Fruit fly (Drosophila melanogaster) whole organism, pupa: Measurements from ENCODE around the gene CG9312.

Experiments used
- CG10348 ChIP-seq: fragments of 200-800 bp; sonication (Bioruptor generic); IDR thresholded peaks from 2 replicates; pipeline ENCODE4 v1.3.6; 2022; ENCODE audit warnings: missing biosample characterization, missing genetic modification characterization
- CG12605 ChIP-seq: fragments of 200-800 bp; sonication (Bioruptor generic); IDR thresholded peaks from 2 replicates; pipeline ENCODE4 v1.3.6; 2022; ENCODE audit warnings: missing biosample characterization, missing genetic modification characterization
- CG13204 ChIP-seq: fragments of 200-800 bp; sonication (Bioruptor generic); optimal IDR thresholded peaks from 2 replicates; lab custom pipeline; 2018; ENCODE audit warnings: missing biosample characterization, mild to moderate bottlenecking, missing genetic modification characterization, moderate library complexity
- CG14655 ChIP-seq: fragments of 200-800 bp; sonication (Bioruptor generic); optimal IDR thresholded peaks from 3 replicates; lab custom pipeline; 2017; ENCODE audit warnings: mild to moderate bottlenecking, missing biosample characterization, missing genetic modification reagents, missing genetic modification characterization
- CG15710 ChIP-seq: fragments of 200-800 bp; sonication (Bioruptor generic); optimal IDR thresholded peaks from 2 replicates; lab custom pipeline; 2018; ENCODE audit warnings: missing biosample characterization, mild to moderate bottlenecking, missing genetic modification characterization, moderate library complexity
- CG17806 ChIP-seq: fragments of 200-800 bp; sonication (Bioruptor generic); optimal IDR thresholded peaks from 2 replicates; lab custom pipeline; 2018; ENCODE audit warnings: missing biosample characterization, mild to moderate bottlenecking, missing genetic modification characterization, moderate library complexity
- CG32121 ChIP-seq: fragments of 200-800 bp; sonication (Bioruptor generic); IDR thresholded peaks from 2 replicates; pipeline ENCODE4 v1.3.6; 2022; ENCODE audit warnings: missing biosample characterization, missing genetic modification characterization
- CG34367 ChIP-seq: fragments of 200-800 bp; sonication (Bioruptor generic); optimal IDR thresholded peaks from 2 replicates; lab custom pipeline; 2018; ENCODE audit warnings: missing biosample characterization, mild to moderate bottlenecking, missing genetic modification characterization
- CG4496 ChIP-seq: fragments of 200-800 bp; sonication (Bioruptor generic); IDR thresholded peaks from 3 replicates; pipeline ENCODE4 v1.3.6; 2022; ENCODE audit warnings: missing biosample characterization, missing genetic modification characterization
- CG8159 ChIP-seq: fragments of 200-800 bp; sonication (Bioruptor generic); optimal IDR thresholded peaks from 3 replicates; lab custom pipeline; 2018; ENCODE audit warnings: missing biosample characterization, mild to moderate bottlenecking, missing genetic modification characterization, moderate library complexity
- CG8301 ChIP-seq: fragments of 200-800 bp; sonication (Bioruptor generic); optimal IDR thresholded peaks from 2 replicates; lab custom pipeline; 2018; ENCODE audit warnings: missing biosample characterization, mild to moderate bottlenecking, missing genetic modification characterization
- CG9948 ChIP-seq: fragments of 200-800 bp; sonication (Bioruptor generic); optimal IDR thresholded peaks from 2 replicates; lab custom pipeline; 2018; ENCODE audit warnings: missing biosample characterization, mild to moderate bottlenecking, missing genetic modification characterization, moderate library complexity
- D1 ChIP-seq: fragments of 200-800 bp; sonication (Bioruptor generic); optimal IDR thresholded peaks from 2 replicates; lab custom pipeline; 2018; ENCODE audit warnings: missing biosample characterization, mild to moderate bottlenecking, missing genetic modification characterization, moderate library complexity
- EcR ChIP-seq: fragments of 200-800 bp; sonication (Bioruptor generic); optimal IDR thresholded peaks from 3 replicates; lab custom pipeline; 2019; ENCODE audit warnings: missing biosample characterization, missing genetic modification characterization, mild to moderate bottlenecking, moderate library complexity, missing genetic modification reagents
- Ets98B ChIP-seq: fragments of 200-800 bp; sonication (Bioruptor generic); IDR thresholded peaks from 2 replicates; pipeline ENCODE4 v1.3.6; 2022; ENCODE audit warnings: missing biosample characterization, missing genetic modification characterization
- Pif1A ChIP-seq: fragments of 200-800 bp; sonication (Bioruptor generic); optimal IDR thresholded peaks from 3 replicates; lab custom pipeline; 2016; ENCODE audit warnings: missing biosample characterization, missing genetic modification characterization
- Pif1B ChIP-seq: fragments of 200-800 bp; sonication (Bioruptor generic); optimal IDR thresholded peaks from 3 replicates; lab custom pipeline; 2016; ENCODE audit warnings: missing biosample characterization, missing genetic modification characterization
- Snoo ChIP-seq: fragments of 200-800 bp; sonication (Bioruptor generic); optimal IDR thresholded peaks from 3 replicates; lab custom pipeline; 2017; ENCODE audit warnings: missing biosample characterization, mild to moderate bottlenecking, missing genetic modification characterization, inconsistent platforms
- fd96Ca ChIP-seq: fragments of 200-800 bp; sonication (Bioruptor generic); IDR thresholded peaks from 3 replicates; pipeline ENCODE4 v1.3.6; 2022; ENCODE audit warnings: missing biosample characterization, missing genetic modification characterization
- gl ChIP-seq: fragments of 200-800 bp; sonication (Bioruptor generic); optimal IDR thresholded peaks from 2 replicates; lab custom pipeline; 2018; ENCODE audit warnings: missing biosample characterization, mild to moderate bottlenecking, missing genetic modification characterization
- rn ChIP-seq: fragments of 200-800 bp; sonication (Bioruptor generic); IDR thresholded peaks from 2 replicates; pipeline ENCODE4 v1.3.6; 2022; ENCODE audit warnings: missing biosample characterization, missing genetic modification characterization

CG9312 gene

dm6 chr3R:13765456-13765855 lies at the start of gene CG9312:
Gene CG9312 (plus strand): TSS chr3R:13765756.
- peak; percentile 25 for TF ChIP-seq EcR (GFP tag; lab: Kevin White, UChicago)
- TF ChIP-seq D1 (tag; lab: Kevin White, UChicago), result no peak

- TF ChIP-seq Snoo (tag; lab: Kevin White, UChicago) (peak; percentile 22), EcR (GFP tag; lab: Kevin White, UChicago) (no peak), CG32121 (GFP tag; lab: Robert Waterston, UW) (peak; percentile 95), CG14655 (GFP tag; lab: Kevin White, UChicago) (peak; percentile 89), CG8301 (tag; lab: Kevin White, UChicago) (peak; percentile 88), Ets98B (peak; percentile 96), Pif1A (GFP tag; lab: Kevin White, UChicago) (peak; percentile 97), fd96Ca (GFP tag; lab: Robert Waterston, UW) (peak; percentile 96), CG10348 (GFP tag; lab: Robert Waterston, UW) (peak; percentile 79), CG13204 (GFP tag; lab: Kevin White, UChicago) (peak; percentile 52), D1 (tag; lab: Kevin White, UChicago) (no peak), CG34367 (tag; lab: Kevin White, UChicago) (peak; percentile 68), rn (peak; percentile 89), CG9948 (tag; lab: Kevin White, UChicago) (peak; percentile 66), CG15710 (tag; lab: Kevin White, UChicago) (peak; percentile 75), Pif1B (GFP tag; lab: Kevin White, UChicago) (peak; percentile 94), gl (tag; lab: Kevin White, UChicago) (peak; percentile 45), CG8159 (peak; percentile 68), CG17806 (tag; lab: Kevin White, UChicago) (peak; percentile 77), CG4496 (peak; percentile 96), CG12605 (GFP tag; lab: Robert Waterston, UW) (peak; percentile 82)
- TF ChIP-seq, all 21 proteins: peak for 19
Measured at dm6 chr3R:13716827-13717226, 48.7 kb upstream of the CG9312 start.

dm6 chr3R:13718076-13718475 lies 47.5 kb upstream of the CG9312 start, which contains the start of gene Ubc87F:
Gene Ubc87F (minus strand): TSS chr3R:13718176.
- no peak for TF ChIP-seq CG12605 (GFP tag; lab: Robert Waterston, UW)
- no peak for TF ChIP-seq CG10348 (GFP tag; lab: Robert Waterston, UW)
- TF ChIP-seq CG8301 (tag; lab: Kevin White, UChicago), result no peak
- TF ChIP-seq fd96Ca (GFP tag; lab: Robert Waterston, UW), result no peak
- no peak for TF ChIP-seq CG17806 (tag; lab: Kevin White, UChicago)
- TF ChIP-seq, all 21 proteins: peak for 0

- no peak for TF ChIP-seq D1 (tag; lab: Kevin White, UChicago)
- TF ChIP-seq CG4496, result no peak
- TF ChIP-seq CG12605 (GFP tag; lab: Robert Waterston, UW), result no peak
- TF ChIP-seq CG8301 (tag; lab: Kevin White, UChicago), result no peak
- no peak for TF ChIP-seq CG13204 (GFP tag; lab: Kevin White, UChicago)
- TF ChIP-seq gl (tag; lab: Kevin White, UChicago), result no peak
- TF ChIP-seq CG10348 (GFP tag; lab: Robert Waterston, UW), result no peak
- no peak for TF ChIP-seq fd96Ca (GFP tag; lab: Robert Waterston, UW)
Measured at dm6 chr3R:13719053-13719452, 46.5 kb upstream of the CG9312 start.

- no peak for TF ChIP-seq CG10348 (GFP tag; lab: Robert Waterston, UW)
- 0 out of 2 replicates have a peak, but pooled peaks have one; percentile 16 for TF ChIP-seq CG32121 (GFP tag; lab: Robert Waterston, UW)
Measured at dm6 chr3R:13720798-13721197, 44.8 kb upstream of the CG9312 start.

dm6 chr3R:13721998-13722397 lies 43.6 kb upstream of the CG9312 start:
- TF ChIP-seq CG8159 (no peak), Snoo (tag; lab: Kevin White, UChicago) (no peak), CG9948 (tag; lab: Kevin White, UChicago) (no peak), fd96Ca (GFP tag; lab: Robert Waterston, UW) (no peak), CG4496 (no peak), D1 (tag; lab: Kevin White, UChicago) (no peak), gl (tag; lab: Kevin White, UChicago) (no peak), EcR (GFP tag; lab: Kevin White, UChicago) (no peak), CG10348 (GFP tag; lab: Robert Waterston, UW) (no peak), CG34367 (tag; lab: Kevin White, UChicago) (no peak), CG14655 (GFP tag; lab: Kevin White, UChicago) (no peak), rn (no peak), CG13204 (GFP tag; lab: Kevin White, UChicago) (no peak), CG12605 (GFP tag; lab: Robert Waterston, UW) (no peak), Ets98B (no peak), CG17806 (tag; lab: Kevin White, UChicago) (no peak), CG32121 (GFP tag; lab: Robert Waterston, UW) (no peak)

dm6 chr3R:13722451-13722850 lies 43.1 kb upstream of the CG9312 start:
- no peak for TF ChIP-seq Pif1A (GFP tag; lab: Kevin White, UChicago)
- no peak for TF ChIP-seq Pif1B (GFP tag; lab: Kevin White, UChicago)
- no peak for TF ChIP-seq CG15710 (tag; lab: Kevin White, UChicago)
- no peak for TF ChIP-seq rn
- no peak for TF ChIP-seq fd96Ca (GFP tag; lab: Robert Waterston, UW)
- no peak for TF ChIP-seq CG8301 (tag; lab: Kevin White, UChicago)
- no peak for TF ChIP-seq CG10348 (GFP tag; lab: Robert Waterston, UW)
- no peak for TF ChIP-seq CG34367 (tag; lab: Kevin White, UChicago)
- no peak for TF ChIP-seq CG8159
